Fruit fly (Drosophila melanogaster): ENCODE data around the gene Ubc2.
A peak's percentile ranks its signal among the peaks of the same experiment; 100 is the strongest.

Gene Ubc2

DNA sequence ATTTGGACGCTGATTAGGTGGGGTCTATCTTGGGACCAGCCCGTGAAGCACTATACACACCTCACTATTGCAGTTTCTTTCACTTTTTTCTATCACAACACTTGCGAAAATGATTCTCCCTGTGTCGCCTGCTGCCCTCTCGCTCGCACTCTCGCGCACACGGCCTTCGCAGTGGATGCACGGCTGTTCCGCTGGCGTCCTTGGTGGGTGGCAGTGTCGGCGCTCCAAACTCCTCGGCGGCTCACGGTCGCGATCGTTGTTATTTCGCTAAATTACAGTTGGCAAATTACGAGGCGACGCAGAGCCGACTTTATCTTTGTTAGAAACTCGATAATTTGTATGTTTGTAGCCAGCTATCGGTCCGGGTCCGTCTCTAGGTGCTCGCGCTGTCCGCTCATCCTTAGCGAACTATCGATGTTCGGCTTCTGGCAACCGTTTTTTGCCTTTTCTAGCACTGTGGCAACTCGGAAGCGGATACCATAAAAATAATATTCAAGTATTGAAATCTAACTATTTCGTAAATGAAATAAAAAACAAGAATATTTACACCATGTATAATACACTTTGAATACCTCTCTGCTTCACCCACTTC, at the start of gene Ubc2 (continued):
- peak; percentile 6 for TF ChIP-seq CG13775 (GFP tag; optimal IDR thresholded peaks at IDR 0.05)
- TF ChIP-seq CG5245 (GFP tag; optimal IDR thresholded peaks at IDR 0.05) = no peak
- TF ChIP-seq CG10959 (GFP tag; IDR thresholded peaks at IDR 0.05) = no peak
- no peak for TF ChIP-seq her (GFP tag; optimal IDR thresholded peaks at IDR 0.05)
- TF ChIP-seq HLH54F (GFP tag; optimal IDR thresholded peaks at IDR 0.05) = peak; percentile 20
- TF ChIP-seq ci (GFP tag; IDR thresholded peaks at IDR 0.05) = 0 out of 3 replicates have a peak, but pooled peaks have one; percentile 31
- peak; percentile 90 for TF ChIP-seq CG2116 (GFP tag; optimal IDR thresholded peaks at IDR 0.05)
- no peak for TF ChIP-seq CG4707 (GFP tag; optimal IDR thresholded peaks at IDR 0.05)
- no peak for TF ChIP-seq NFAT (GFP tag; IDR thresholded peaks at IDR 0.05)
- TF ChIP-seq CG12391 (tag; optimal IDR thresholded peaks at IDR 0.05) = peak; percentile 0
- TF ChIP-seq CG30020 (tag; optimal IDR thresholded peaks at IDR 0.05) = peak; percentile 35
- TF ChIP-seq Gsc (GFP tag; IDR thresholded peaks at IDR 0.05) = no peak
- TF ChIP-seq zf30C (GFP tag; optimal IDR thresholded peaks at IDR 0.05) = no peak
- TF ChIP-seq unpg (GFP tag; optimal IDR thresholded peaks at IDR 0.05) = no peak
- no peak for TF ChIP-seq Mes4 (GFP tag; optimal IDR thresholded peaks at IDR 0.05)
- no peak for TF ChIP-seq CG43689 (GFP tag; IDR thresholded peaks at IDR 0.05)
- no peak for TF ChIP-seq CG17328 (GFP tag; IDR thresholded peaks at IDR 0.05)
- peak; percentile 40 for TF ChIP-seq CG3847 (GFP tag; IDR thresholded peaks at IDR 0.05)
- TF ChIP-seq chif (GFP tag; optimal IDR thresholded peaks at IDR 0.05) = no peak
- TF ChIP-seq pnt (GFP tag; optimal IDR thresholded peaks at IDR 0.05) = no peak
- no peak for TF ChIP-seq sim (GFP tag; IDR thresholded peaks at IDR 0.05)
- no peak for TF ChIP-seq CG6175 (GFP tag; IDR thresholded peaks at IDR 0.05)
- peak; percentile 94 for TF ChIP-seq Dref (GFP tag; IDR thresholded peaks at IDR 0.05)
- no peak for TF ChIP-seq Sox102F (GFP tag; optimal IDR thresholded peaks at IDR 0.05)
- TF ChIP-seq ssp (GFP tag; IDR thresholded peaks at IDR 0.05) = no peak
- peak; percentile 43 for TF ChIP-seq mam (GFP tag; optimal IDR thresholded peaks at IDR 0.05)
- TF ChIP-seq luna (GFP tag; optimal IDR thresholded peaks at IDR 0.05) = no peak
- TF ChIP-seq h (optimal IDR thresholded peaks at IDR 0.05) = no peak
- no peak for TF ChIP-seq Asciz (GFP tag; optimal IDR thresholded peaks at IDR 0.05)
- no peak for TF ChIP-seq HHEX (GFP tag; optimal IDR thresholded peaks at IDR 0.05)
- TF ChIP-seq CG8281 (tag; optimal IDR thresholded peaks at IDR 0.05) = no peak
- peak; percentile 73 for TF ChIP-seq hb (GFP tag; IDR thresholded peaks at IDR 0.05; ENCODE audit: partially characterized antibody)
- no peak for TF ChIP-seq shn (GFP tag; optimal IDR thresholded peaks at IDR 0.05)
- TF ChIP-seq CG10321 (GFP tag; IDR thresholded peaks at IDR 0.05) = no peak
- no peak for TF ChIP-seq sens-2 (GFP tag; IDR thresholded peaks at IDR 0.05)
- TF ChIP-seq CG11456 (GFP tag; IDR thresholded peaks at IDR 0.05) = 0 out of 3 replicates have a peak, but pooled peaks have one; percentile 34
- peak; percentile 21 for TF ChIP-seq chn (GFP tag; optimal IDR thresholded peaks at IDR 0.05)
- no peak for TF ChIP-seq lab (GFP tag; optimal IDR thresholded peaks at IDR 0.05)
- TF ChIP-seq jing (GFP tag; optimal IDR thresholded peaks at IDR 0.05) = no peak
- TF ChIP-seq CG4424 (GFP tag; optimal IDR thresholded peaks at IDR 0.05) = no peak
- TF ChIP-seq ATbp (GFP tag; optimal IDR thresholded peaks at IDR 0.05) = no peak
- no peak for TF ChIP-seq CG4730 (GFP tag; IDR thresholded peaks at IDR 0.05)
- TF ChIP-seq CG14014 (GFP tag; IDR thresholded peaks at IDR 0.05) = no peak
- TF ChIP-seq Oaz (GFP tag; IDR thresholded peaks at IDR 0.05) = no peak
- TF ChIP-seq CG34422 (GFP tag; IDR thresholded peaks at IDR 0.05) = peak; percentile 46; the same call in 1 of the 3 replicates
- TF ChIP-seq org-1 (GFP tag; optimal IDR thresholded peaks at IDR 0.05) = no peak
- TF ChIP-seq bbx (GFP tag; IDR thresholded peaks at IDR 0.05; ENCODE audit: partially characterized antibody) = peak; percentile 79
- no peak for TF ChIP-seq p53 (GFP tag; optimal IDR thresholded peaks at IDR 0.05)
- TF ChIP-seq CG34224 (GFP tag; IDR thresholded peaks at IDR 0.05; ENCODE audit: partially characterized antibody) = peak; percentile 85
- peak; percentile 88 for TF ChIP-seq CG42726 (GFP tag; IDR thresholded peaks at IDR 0.05; ENCODE audit: partially characterized antibody)
- TF ChIP-seq Eip74EF (GFP tag; optimal IDR thresholded peaks at IDR 0.05) = no peak

All from whole organism, embryonic.